Fruit fly (Drosophila melanogaster) whole organism, embryonic: ENCODE data around the gene CG15728.
A peak's percentile ranks its signal among the peaks of the same experiment; 100 is the strongest.

Source experiments
- Asciz ChIP-seq: fragments of 200-800 bp; sonication (Bioruptor generic); optimal IDR thresholded peaks from 2 replicates; lab custom pipeline; 2017; ENCODE audit warnings: missing biosample characterization, mild to moderate bottlenecking, missing genetic modification characterization, missing genetic modification reagents
- Bgb ChIP-seq: fragments of 200-800 bp; sonication (Bioruptor generic); IDR thresholded peaks from 2 replicates; pipeline ENCODE4 v1.3.6; 2022; ENCODE audit warnings: missing biosample characterization, missing genetic modification characterization; ENCODE audit not compliant: partially characterized antibody
- CG10321 ChIP-seq: fragments of 200-800 bp; sonication (Bioruptor generic); IDR thresholded peaks from 2 replicates; pipeline ENCODE4 v1.3.6; 2022; ENCODE audit warnings: missing biosample characterization, missing genetic modification characterization
- CG11085 ChIP-seq: fragments of 200-800 bp; sonication (Bioruptor generic); IDR thresholded peaks from 2 replicates; pipeline ENCODE4 v1.3.6; 2022; ENCODE audit warnings: missing biosample characterization, missing genetic modification characterization
- CG11247 ChIP-seq: fragments of 200-800 bp; sonication (Bioruptor generic); IDR thresholded peaks from 2 replicates; pipeline ENCODE4 v1.3.6; 2022; ENCODE audit warnings: missing biosample characterization, missing genetic modification characterization
- CG11560 ChIP-seq: fragments of 200-800 bp; sonication (Bioruptor generic); IDR thresholded peaks from 3 replicates; pipeline ENCODE4 v1.3.6; 2022; ENCODE audit warnings: missing biosample characterization, missing genetic modification characterization
- CG1233 ChIP-seq: fragments of 200-800 bp; sonication (Bioruptor generic); optimal IDR thresholded peaks from 4 replicates; lab custom pipeline; 2018; ENCODE audit warnings: missing biosample characterization, mild to moderate bottlenecking, missing genetic modification characterization
- CG13296 ChIP-seq: fragments of 200-800 bp; sonication (Bioruptor generic); optimal IDR thresholded peaks from 3 replicates; lab custom pipeline; 2018; ENCODE audit warnings: missing biosample characterization, mild to moderate bottlenecking, missing genetic modification characterization
- CG14441 ChIP-seq: fragments of 200-800 bp; sonication (Bioruptor generic); IDR thresholded peaks from 2 replicates; pipeline ENCODE4 v1.3.6; 2022; ENCODE audit warnings: missing biosample characterization, missing genetic modification characterization
- CG14860 ChIP-seq: fragments of 200-800 bp; sonication (Bioruptor generic); IDR thresholded peaks from 3 replicates; pipeline ENCODE4 v1.3.6; 2022; ENCODE audit warnings: missing biosample characterization, missing genetic modification characterization; ENCODE audit not compliant: partially characterized antibody
- CG17361 ChIP-seq: fragments of 200-800 bp; sonication (Bioruptor generic); IDR thresholded peaks from 3 replicates; pipeline ENCODE4 v1.3.6; 2022; ENCODE audit warnings: missing biosample characterization, missing genetic modification characterization
- CG18011 ChIP-seq: fragments of 200-800 bp; sonication (Bioruptor generic); optimal IDR thresholded peaks from 2 replicates; lab custom pipeline; 2017; ENCODE audit warnings: missing biosample characterization, missing genetic modification characterization, mild to moderate bottlenecking, moderate library complexity, missing genotype
- CG2129 ChIP-seq: fragments of 200-800 bp; sonication (Bioruptor generic); IDR thresholded peaks from 2 replicates; pipeline ENCODE4 v1.3.6; 2022; ENCODE audit warnings: missing biosample characterization, missing genetic modification characterization; ENCODE audit not compliant: partially characterized antibody
- CG2199 ChIP-seq: fragments of 200-800 bp; sonication (Bioruptor generic); IDR thresholded peaks from 3 replicates; pipeline ENCODE4 v1.3.6; 2022; ENCODE audit warnings: missing biosample characterization, missing genetic modification characterization
- CG2875 ChIP-seq: fragments of 200-800 bp; sonication (Bioruptor generic); optimal IDR thresholded peaks from 2 replicates; lab custom pipeline; 2017; ENCODE audit warnings: missing biosample characterization, mild to moderate bottlenecking, missing genetic modification characterization, missing genetic modification reagents
- CG3407 ChIP-seq: fragments of 200-800 bp; sonication (Bioruptor generic); optimal IDR thresholded peaks from 2 replicates; lab custom pipeline; 2018; ENCODE audit warnings: missing biosample characterization, mild to moderate bottlenecking, missing genetic modification characterization
- CG3838 ChIP-seq: fragments of 200-800 bp; sonication (Bioruptor generic); optimal IDR thresholded peaks from 3 replicates; lab custom pipeline; 2016; ENCODE audit warnings: missing biosample characterization, missing genetic modification characterization
- CG7357 ChIP-seq: fragments of 200-800 bp; sonication (Bioruptor generic); IDR thresholded peaks from 3 replicates; pipeline ENCODE4 v1.3.6; 2022; ENCODE audit warnings: missing biosample characterization, missing genetic modification characterization
- CG7745 ChIP-seq: fragments of 200-800 bp; sonication (Bioruptor generic); optimal IDR thresholded peaks from 2 replicates; lab custom pipeline; 2018; ENCODE audit warnings: missing biosample characterization, mild to moderate bottlenecking, missing genetic modification characterization, moderate library complexity
- CG7963 ChIP-seq: fragments of 200-800 bp; sonication (Bioruptor generic); IDR thresholded peaks from 3 replicates; pipeline ENCODE4 v1.3.6; 2022; ENCODE audit warnings: missing biosample characterization, missing genetic modification characterization; ENCODE audit not compliant: partially characterized antibody
- CG8281 ChIP-seq: fragments of 200-800 bp; sonication (Bioruptor generic); optimal IDR thresholded peaks from 2 replicates; lab custom pipeline; 2018; ENCODE audit warnings: missing biosample characterization, mild to moderate bottlenecking, missing genetic modification characterization, moderate library complexity
- CG9932 ChIP-seq: fragments of 200-800 bp; sonication (Bioruptor generic); IDR thresholded peaks from 2 replicates; pipeline ENCODE4 v1.3.6; 2022; ENCODE audit warnings: missing biosample characterization, missing genetic modification characterization
- Dip3 ChIP-seq: fragments of 200-800 bp; sonication (Bioruptor generic); optimal IDR thresholded peaks from 3 replicates; lab custom pipeline; 2016; ENCODE audit warnings: missing biosample characterization, missing genetic modification characterization
- HLH54F ChIP-seq: fragments of 200-800 bp; sonication (Bioruptor generic); optimal IDR thresholded peaks from 3 replicates; lab custom pipeline; 2016; ENCODE audit warnings: missing biosample characterization, missing genetic modification characterization
- HmgD ChIP-seq: fragments of 200-800 bp; sonication (Bioruptor generic); optimal IDR thresholded peaks from 3 replicates; lab custom pipeline; 2016; ENCODE audit warnings: missing biosample characterization, missing genetic modification characterization
- Hmx ChIP-seq: fragments of 200-800 bp; sonication (Bioruptor generic); optimal IDR thresholded peaks from 2 replicates; lab custom pipeline; 2016; ENCODE audit warnings: missing biosample characterization, missing genetic modification characterization
- Jarid2 ChIP-seq: fragments of 200-800 bp; sonication (Bioruptor generic); optimal IDR thresholded peaks from 3 replicates; lab custom pipeline; 2017; ENCODE audit warnings: mild to moderate bottlenecking, missing biosample characterization, missing genetic modification reagents, missing genetic modification characterization
- Max ChIP-seq: fragments of 200-800 bp; sonication (Bioruptor generic); optimal IDR thresholded peaks from 2 replicates; lab custom pipeline; 2016; ENCODE audit warnings: missing biosample characterization, mild to moderate bottlenecking, missing genetic modification characterization
- Myb ChIP-seq: fragments of 200-800 bp; sonication (Bioruptor generic); optimal IDR thresholded peaks from 2 replicates; lab custom pipeline; 2016; ENCODE audit warnings: missing biosample characterization, missing genetic modification characterization
- NfI ChIP-seq: fragments of 200-800 bp; sonication (Bioruptor generic); optimal IDR thresholded peaks from 3 replicates; lab custom pipeline; 2018; ENCODE audit warnings: missing biosample characterization, mild to moderate bottlenecking, missing genetic modification characterization, moderate library complexity
- Rfx ChIP-seq: fragments of 200-800 bp; sonication (Bioruptor generic); IDR thresholded peaks from 2 replicates; pipeline ENCODE4 v1.3.6; 2022; ENCODE audit warnings: missing biosample characterization, missing genetic modification characterization
- Usf ChIP-seq: fragments of 200-800 bp; sonication (Bioruptor generic); optimal IDR thresholded peaks from 2 replicates; lab custom pipeline; 2017; ENCODE audit warnings: missing genotype, missing biosample characterization, missing genetic modification characterization
- chif ChIP-seq, 2 experiments: fragments of 200-800 bp; sonication (Bioruptor generic); optimal IDR thresholded peaks; 3 replicates each; lab custom pipeline; 2016; ENCODE audit warnings: missing biosample characterization in 2 of 2, missing genetic modification characterization in 2 of 2
- croc ChIP-seq: fragments of 200-800 bp; sonication (Bioruptor generic); conservative IDR thresholded peaks from 3 replicates; pipeline ENCODE4 v1.3.6; 2022; ENCODE audit warnings: missing biosample characterization, missing genetic modification characterization
- fd96Cb ChIP-seq: fragments of 200-800 bp; sonication (Bioruptor generic); optimal IDR thresholded peaks from 2 replicates; lab custom pipeline; 2018; ENCODE audit warnings: missing biosample characterization, mild to moderate bottlenecking, missing genetic modification characterization, moderate library complexity
- gfzf ChIP-seq: fragments of 200-800 bp; sonication (Bioruptor generic); optimal IDR thresholded peaks from 2 replicates; lab custom pipeline; 2016; ENCODE audit warnings: missing biosample characterization, mild to moderate bottlenecking, missing genetic modification characterization, moderate library complexity
- grau ChIP-seq: fragments of 200-800 bp; optimal IDR thresholded peaks from 3 replicates; lab custom pipeline; 2019; ENCODE audit warnings: missing biosample characterization, mild to moderate bottlenecking, missing genetic modification characterization, moderate library complexity
- ind ChIP-seq: fragments of 200-800 bp; sonication (Bioruptor generic); optimal IDR thresholded peaks from 3 replicates; lab custom pipeline; 2016; ENCODE audit warnings: missing biosample characterization, missing genetic modification characterization
- nau ChIP-seq: fragments of 200-800 bp; sonication (Bioruptor generic); optimal IDR thresholded peaks from 3 replicates; lab custom pipeline; 2017; ENCODE audit warnings: missing biosample characterization, mild to moderate bottlenecking, missing genetic modification characterization, missing genetic modification reagents
- pita ChIP-seq: fragments of 200-800 bp; sonication (Bioruptor generic); optimal IDR thresholded peaks from 2 replicates; lab custom pipeline; 2017; ENCODE audit warnings: missing biosample characterization, mild to moderate bottlenecking, missing genetic modification characterization
- sc ChIP-seq, 3 experiments: fragments of >200 bp in 2 of 3; fragments of 200-800 bp in 1 of 3; sonication (Bioruptor generic) in 1 of 3; optimal IDR thresholded peaks; 2 replicates in 2 of 3; 3 replicates in 1 of 3; lab custom pipeline; 2017; ENCODE audit warnings: mild to moderate bottlenecking in 1 of 3, missing biosample characterization in 1 of 3, missing genetic modification characterization in 1 of 3, missing genetic modification reagents in 1 of 3
- sens ChIP-seq: fragments of 200-800 bp; sonication (Bioruptor generic); peaks from one replicate; lab custom pipeline; 2016; ENCODE audit warnings: missing biosample characterization, missing genetic modification characterization
- shn ChIP-seq: fragments of 200-800 bp; sonication (Bioruptor generic); optimal IDR thresholded peaks from 3 replicates; lab custom pipeline; 2016; ENCODE audit warnings: missing biosample characterization, missing genetic modification characterization
- sisA ChIP-seq: fragments of 200-800 bp; sonication (Bioruptor generic); IDR thresholded peaks from 2 replicates; pipeline ENCODE4 v1.3.6; 2022; ENCODE audit warnings: missing biosample characterization, missing genetic modification characterization
- sna ChIP-seq: fragments of 200-800 bp; sonication (Bioruptor generic); IDR thresholded peaks from 2 replicates; pipeline ENCODE4 v1.3.6; 2022; ENCODE audit warnings: missing biosample characterization, missing genetic modification characterization; ENCODE audit not compliant: partially characterized antibody
- tin ChIP-seq: fragments of 200-800 bp; sonication (Bioruptor generic); optimal IDR thresholded peaks from 3 replicates; lab custom pipeline; 2016; ENCODE audit warnings: missing biosample characterization, missing genetic modification characterization
- tio ChIP-seq: fragments of 200-800 bp; sonication (Bioruptor generic); optimal IDR thresholded peaks from 2 replicates; lab custom pipeline; 2017; ENCODE audit warnings: missing biosample characterization, missing genetic modification characterization, inconsistent platforms
- tx ChIP-seq: fragments of 200-800 bp; sonication (Bioruptor generic); optimal IDR thresholded peaks from 2 replicates; lab custom pipeline; 2016; ENCODE audit warnings: missing biosample characterization, missing genetic modification characterization
- yki ChIP-seq: fragments of >200 bp; optimal IDR thresholded peaks from 3 replicates; lab custom pipeline; 2018

CG15728 gene

DNA sequence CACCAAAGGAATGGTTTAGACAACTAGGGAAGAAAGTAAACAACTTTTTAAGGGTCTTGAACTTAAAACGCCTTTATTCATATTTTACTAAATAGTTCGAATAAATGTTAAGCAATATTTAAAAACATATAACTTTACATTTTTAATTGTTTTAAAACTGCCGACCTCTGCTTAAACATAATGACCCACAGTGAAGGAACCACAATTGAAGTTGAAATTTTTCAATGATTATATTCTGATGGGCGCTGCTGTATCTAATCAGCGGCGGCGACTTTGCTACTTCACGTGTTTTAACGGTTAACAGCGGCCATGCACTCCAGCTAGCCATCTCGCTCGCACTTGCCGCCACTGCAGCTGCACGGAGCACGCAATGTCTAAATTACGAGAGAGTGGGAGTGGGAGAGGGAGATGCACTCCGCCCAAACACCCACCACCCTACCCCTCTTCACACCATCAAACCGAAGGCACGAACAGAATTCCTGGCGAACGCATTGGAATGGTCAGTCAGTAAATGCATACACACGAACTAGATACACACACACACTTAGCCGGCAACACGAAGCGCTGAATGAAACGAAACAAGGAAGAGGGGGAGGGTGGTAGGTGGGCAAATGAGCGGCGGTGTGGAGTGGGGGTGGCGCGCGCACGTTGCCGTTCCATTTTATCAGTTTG is 45.3 kb upstream of the CG15728 start (continued):
- TF ChIP-seq sens (GFP tag; lab: Kevin White, UChicago) (peak; percentile 89), Rfx (GFP tag; lab: Robert Waterston, UW) (peak; percentile 51), CG1233 (GFP tag; lab: Kevin White, UChicago) (peak; percentile 37), Max (GFP tag; lab: Kevin White, UChicago) (peak; percentile 52), pita (GFP tag; lab: Kevin White, UChicago) (no peak), sna (no peak), gfzf (GFP tag; lab: Kevin White, UChicago) (no peak), CG3407 (GFP tag; lab: Kevin White, UChicago) (peak; percentile 12), yki (lab: Kevin White, UChicago) (no peak), CG9932 (0 out of 2 replicates have a peak, but pooled peaks have one; percentile 13), Myb (GFP tag; lab: Kevin White, UChicago) (no peak), sc (optimal IDR thresholded peaks at IDR 0.05; lab: Kevin White, UChicago) (no peak), sc (GFP tag; optimal IDR thresholded peaks at IDR 0.05; lab: Kevin White, UChicago) (peak; percentile 64), Asciz (GFP tag; lab: Kevin White, UChicago) (peak; percentile 61), tio (GFP tag; lab: Kevin White, UChicago) (peak; percentile 45), CG3838 (GFP tag; lab: Kevin White, UChicago) (no peak), croc (GFP tag; lab: Robert Waterston, UW) (no peak; the same call in 2 of the 3 replicates), grau (peak; percentile 80), CG2875 (GFP tag; lab: Kevin White, UChicago) (peak; percentile 57), Hmx (GFP tag; lab: Kevin White, UChicago) (no peak), CG10321 (GFP tag; lab: Robert Waterston, UW) (peak; percentile 78), nau (no peak), HLH54F (GFP tag; lab: Kevin White, UChicago) (peak; percentile 4), CG18011 (no peak), tin (GFP tag; lab: Kevin White, UChicago) (peak; percentile 21), chif (GFP tag; optimal IDR thresholded peaks at IDR 0.05; lab: Kevin White, UChicago) (peak; percentile 19 to 30), CG14860 (no peak), Bgb (GFP tag; lab: Robert Waterston, UW) (no peak; the same call in 1 of the 2 replicates), CG7745 (tag; lab: Kevin White, UChicago) (no peak), Usf (no peak), CG8281 (tag; lab: Kevin White, UChicago) (no peak), CG2129 (GFP tag; lab: Robert Waterston, UW) (no peak), CG11247 (GFP tag; lab: Robert Waterston, UW) (no peak), NfI (GFP tag; lab: Kevin White, UChicago) (peak; percentile 43), CG17361 (GFP tag; lab: Robert Waterston, UW) (peak; percentile 66; the same call in 2 of the 3 replicates), shn (GFP tag; lab: Kevin White, UChicago) (no peak), CG7357 (GFP tag; lab: Robert Waterston, UW) (peak; percentile 38; the same call in 1 of the 3 replicates), CG2199 (no peak), ind (peak; percentile 57), CG11085 (GFP tag; lab: Robert Waterston, UW) (no peak), CG13296 (GFP tag; lab: Kevin White, UChicago) (peak; percentile 36), CG11560 (0 out of 3 replicates have a peak, but pooled peaks have one; percentile 18), HmgD (no peak), Dip3 (no peak), Jarid2 (GFP tag; lab: Kevin White, UChicago) (peak; percentile 48), sisA (GFP tag; lab: Robert Waterston, UW) (peak; percentile 57), fd96Cb (peak; percentile 73), tx (GFP tag; lab: Kevin White, UChicago) (no peak), CG7963 (GFP tag; lab: Robert Waterston, UW) (peak; percentile 34; the same call in 1 of the 3 replicates), CG14441 (GFP tag; lab: Robert Waterston, UW) (no peak; the same call in 1 of the 2 replicates)
